Fruit fly (Drosophila melanogaster) whole organism, prepupa: Measurements from ENCODE around the gene SC35.

ENCODE experiments used
- Blimp-1 ChIP-seq: fragments of 200-800 bp; sonication (Bioruptor generic); optimal IDR thresholded peaks from 3 replicates; lab custom pipeline; 2017; ENCODE audit warnings: missing biosample characterization, missing genetic modification characterization, mild to moderate bottlenecking, moderate library complexity, missing genetic modification reagents
- CG10631 ChIP-seq: fragments of 200-800 bp; sonication (Bioruptor generic); optimal IDR thresholded peaks from 2 replicates; lab custom pipeline; 2016; ENCODE audit warnings: missing biosample characterization, missing genetic modification characterization
- CG10669 ChIP-seq: fragments of 200-800 bp; sonication (Bioruptor generic); optimal IDR thresholded peaks from 3 replicates; lab custom pipeline; 2018; ENCODE audit warnings: missing biosample characterization, mild to moderate bottlenecking, missing genetic modification characterization, moderate library complexity
- CG11294 ChIP-seq: fragments of 200-800 bp; sonication (Bioruptor generic); IDR thresholded peaks from 2 replicates; pipeline ENCODE4 v1.3.6; 2022; ENCODE audit warnings: missing biosample characterization, missing genetic modification characterization
- CG11762 ChIP-seq: fragments of 200-800 bp; sonication (Bioruptor generic); optimal IDR thresholded peaks from 3 replicates; lab custom pipeline; 2016; ENCODE audit warnings: missing biosample characterization, missing genetic modification characterization; ENCODE audit not compliant: insufficient read depth
- CG11902 ChIP-seq: fragments of 200-800 bp; sonication (Bioruptor generic); optimal IDR thresholded peaks from 3 replicates; lab custom pipeline; 2016; ENCODE audit warnings: missing biosample characterization, missing genetic modification characterization
- CG15336 ChIP-seq: fragments of 200-800 bp; sonication (Bioruptor generic); IDR thresholded peaks from 2 replicates; pipeline ENCODE4 v1.3.6; 2022; ENCODE audit warnings: missing biosample characterization, missing genetic modification characterization
- CG1621 ChIP-seq: fragments of 200-800 bp; sonication (Bioruptor generic); optimal IDR thresholded peaks from 3 replicates; lab custom pipeline; 2018; ENCODE audit warnings: missing biosample characterization, mild to moderate bottlenecking, missing genetic modification characterization
- CG16779 ChIP-seq: fragments of 200-800 bp; sonication (Bioruptor generic); optimal IDR thresholded peaks from 3 replicates; lab custom pipeline; 2017; ENCODE audit warnings: missing biosample characterization, mild to moderate bottlenecking, missing genetic modification characterization
- CG3032 ChIP-seq: fragments of 200-800 bp; optimal IDR thresholded peaks from 2 replicates; lab custom pipeline; 2019; ENCODE audit warnings: missing biosample characterization, mild to moderate bottlenecking, missing genetic modification characterization, moderate library complexity
- CG31627 ChIP-seq: fragments of 200-800 bp; sonication (Bioruptor generic); optimal IDR thresholded peaks from 3 replicates; lab custom pipeline; 2016; ENCODE audit warnings: missing biosample characterization, missing genetic modification characterization
- CG32006 ChIP-seq: fragments of 200-800 bp; sonication (Bioruptor generic); optimal IDR thresholded peaks from 3 replicates; lab custom pipeline; 2017; ENCODE audit warnings: missing biosample characterization, mild to moderate bottlenecking, missing genetic modification characterization
- CG34406 ChIP-seq: fragments of 200-800 bp; sonication (Bioruptor generic); optimal IDR thresholded peaks from 3 replicates; lab custom pipeline; 2016; ENCODE audit warnings: missing biosample characterization, missing genetic modification characterization
- CG4318 ChIP-seq: fragments of 200-800 bp; sonication (Bioruptor generic); optimal IDR thresholded peaks from 3 replicates; lab custom pipeline; 2017; ENCODE audit warnings: missing biosample characterization, mild to moderate bottlenecking, missing genetic modification characterization
- CG6163 ChIP-seq: fragments of 200-800 bp; sonication (Bioruptor generic); IDR thresholded peaks from 3 replicates; pipeline ENCODE4 v1.3.6; 2022; ENCODE audit warnings: missing biosample characterization, missing genetic modification characterization
- CG6276 ChIP-seq: fragments of 200-800 bp; sonication (Bioruptor generic); optimal IDR thresholded peaks from 2 replicates; lab custom pipeline; 2017; ENCODE audit warnings: missing biosample characterization, mild to moderate bottlenecking, missing genetic modification characterization
- CG6854 ChIP-seq: fragments of 200-800 bp; sonication (Bioruptor generic); optimal IDR thresholded peaks from 2 replicates; lab custom pipeline; 2017; ENCODE audit warnings: missing biosample characterization, mild to moderate bottlenecking, missing genetic modification characterization
- CG7368 ChIP-seq: fragments of 200-800 bp; sonication (Bioruptor generic); optimal IDR thresholded peaks from 3 replicates; lab custom pipeline; 2016; ENCODE audit warnings: missing biosample characterization, missing genetic modification characterization
- CG8319 ChIP-seq: fragments of 200-800 bp; sonication (Bioruptor generic); optimal IDR thresholded peaks from 3 replicates; lab custom pipeline; 2016; ENCODE audit warnings: missing biosample characterization, missing genetic modification characterization
- CG8632 ChIP-seq: fragments of 200-800 bp; sonication (Bioruptor generic); optimal IDR thresholded peaks from 3 replicates; lab custom pipeline; 2016; ENCODE audit warnings: missing biosample characterization, missing genetic modification characterization
- CG9139 ChIP-seq: fragments of 200-800 bp; sonication (Bioruptor generic); optimal IDR thresholded peaks from 3 replicates; lab custom pipeline; 2017; ENCODE audit warnings: missing biosample characterization, mild to moderate bottlenecking, missing genetic modification characterization
- Eip78C ChIP-seq: fragments of 200-800 bp; sonication (Bioruptor generic); peaks from one replicate; lab custom pipeline; 2016; ENCODE audit warnings: missing biosample characterization, missing genetic modification characterization
- Eip93F ChIP-seq: fragments of 200-800 bp; sonication (Bioruptor generic); optimal IDR thresholded peaks from 2 replicates; lab custom pipeline; 2016; ENCODE audit warnings: missing biosample characterization, mild to moderate bottlenecking, missing genetic modification characterization
- Ets21C ChIP-seq: fragments of 200-800 bp; sonication (Bioruptor generic); optimal IDR thresholded peaks from 3 replicates; lab custom pipeline; 2016; ENCODE audit warnings: missing biosample characterization, missing genetic modification characterization
- Ets96B ChIP-seq: fragments of 200-800 bp; optimal IDR thresholded peaks from 2 replicates; lab custom pipeline; 2019; ENCODE audit warnings: missing biosample characterization, mild to moderate bottlenecking, missing genetic modification characterization, moderate library complexity
- Gug ChIP-seq: fragments of 200-800 bp; sonication (Bioruptor generic); IDR thresholded peaks from 2 replicates; pipeline ENCODE4 v1.3.6; 2022; ENCODE audit warnings: missing biosample characterization, missing genetic modification characterization
- Hr38 ChIP-seq: sonication (Bioruptor generic); optimal IDR thresholded peaks from 2 replicates; lab custom pipeline; 2016; ENCODE audit warnings: missing biosample characterization, missing genetic modification characterization
- Hr39 ChIP-seq: fragments of 200-800 bp; sonication (Bioruptor generic); optimal IDR thresholded peaks from 2 replicates; lab custom pipeline; 2016; ENCODE audit warnings: missing biosample characterization, missing genetic modification characterization
- Hr4 ChIP-seq: fragments of 200-800 bp; sonication (Bioruptor generic); optimal IDR thresholded peaks from 3 replicates; lab custom pipeline; 2016; ENCODE audit warnings: missing biosample characterization, missing genetic modification characterization
- Met ChIP-seq: fragments of 200-800 bp; sonication (Bioruptor generic); optimal IDR thresholded peaks from 3 replicates; lab custom pipeline; 2016; ENCODE audit warnings: missing biosample characterization, missing genetic modification characterization
- OdsH ChIP-seq: fragments of 200-800 bp; sonication (Bioruptor generic); optimal IDR thresholded peaks from 3 replicates; lab custom pipeline; 2016; ENCODE audit warnings: missing biosample characterization, missing genetic modification characterization
- Smox ChIP-seq: fragments of 200-800 bp; sonication (Bioruptor generic); optimal IDR thresholded peaks from 3 replicates; lab custom pipeline; 2016; ENCODE audit warnings: missing biosample characterization, missing genetic modification characterization
- Sox102F ChIP-seq: fragments of 200-800 bp; sonication (Bioruptor generic); optimal IDR thresholded peaks from 2 replicates; lab custom pipeline; 2016; ENCODE audit warnings: missing biosample characterization, mild to moderate bottlenecking, missing genetic modification characterization
- Sox15 ChIP-seq: fragments of 200-800 bp; sonication (Bioruptor generic); optimal IDR thresholded peaks from 3 replicates; lab custom pipeline; 2016; ENCODE audit warnings: missing biosample characterization, missing genetic modification characterization
- acj6 ChIP-seq: fragments of 200-800 bp; sonication (Bioruptor generic); optimal IDR thresholded peaks from 3 replicates; lab custom pipeline; 2016; ENCODE audit warnings: missing biosample characterization, missing genetic modification characterization
- cyc ChIP-seq: fragments of 200-800 bp; sonication (Bioruptor generic); optimal IDR thresholded peaks from 3 replicates; lab custom pipeline; 2016; ENCODE audit warnings: missing biosample characterization, missing genetic modification characterization
- dac ChIP-seq: fragments of 200-800 bp; sonication (Bioruptor generic); optimal IDR thresholded peaks from 2 replicates; lab custom pipeline; 2017; ENCODE audit warnings: missing biosample characterization, mild to moderate bottlenecking, missing genetic modification characterization
- dsx ChIP-seq: fragments of 200-800 bp; optimal IDR thresholded peaks from 3 replicates; lab custom pipeline; 2019; ENCODE audit warnings: missing biosample characterization, mild to moderate bottlenecking, missing genetic modification characterization, moderate library complexity; ENCODE audit not compliant: poor library complexity, severe bottlenecking
- eg ChIP-seq: fragments of 200-800 bp; sonication (Bioruptor generic); IDR thresholded peaks from 3 replicates; pipeline ENCODE4 v1.3.6; 2022; ENCODE audit warnings: missing biosample characterization, missing genetic modification characterization
- esn ChIP-seq: fragments of 200-800 bp; sonication (Bioruptor generic); optimal IDR thresholded peaks from 2 replicates; lab custom pipeline; 2016; ENCODE audit warnings: missing biosample characterization, mild to moderate bottlenecking, missing genetic modification characterization, moderate library complexity
- fd85E ChIP-seq: fragments of 200-800 bp; sonication (Bioruptor generic); optimal IDR thresholded peaks from 3 replicates; lab custom pipeline; 2016; ENCODE audit warnings: missing biosample characterization, missing genetic modification characterization
- fkh ChIP-seq: fragments of 200-800 bp; sonication (Bioruptor generic); optimal IDR thresholded peaks from 3 replicates; lab custom pipeline; 2017; ENCODE audit warnings: missing biosample characterization, mild to moderate bottlenecking, missing genetic modification characterization, moderate library complexity
- lz ChIP-seq: fragments of 200-800 bp; sonication (Bioruptor generic); optimal IDR thresholded peaks from 3 replicates; lab custom pipeline; 2016; ENCODE audit warnings: missing biosample characterization, missing genetic modification characterization
- pdm3 ChIP-seq: fragments of 200-800 bp; sonication (Bioruptor generic); optimal IDR thresholded peaks from 3 replicates; lab custom pipeline; 2016; ENCODE audit warnings: missing biosample characterization, missing genetic modification characterization
- salr ChIP-seq, 2 experiments: fragments of 200-800 bp; sonication (Bioruptor generic); optimal IDR thresholded peaks; 3 replicates each; lab custom pipeline; 2016 to 2018; ENCODE audit warnings: missing biosample characterization in 2 of 2, missing genetic modification characterization in 2 of 2, mild to moderate bottlenecking in 1 of 2
- spab ChIP-seq: fragments of 200-800 bp; sonication (Bioruptor generic); optimal IDR thresholded peaks from 2 replicates; lab custom pipeline; 2017; ENCODE audit warnings: missing biosample characterization, mild to moderate bottlenecking, missing genetic modification characterization, missing genetic modification reagents
- ss ChIP-seq, 2 experiments: fragments of 200-800 bp; sonication (Bioruptor generic); optimal IDR thresholded peaks; 2 replicates in 1 of 2; 3 replicates in 1 of 2; lab custom pipeline; 2017 to 2018; ENCODE audit warnings: mild to moderate bottlenecking in 2 of 2, missing biosample characterization in 2 of 2, missing genetic modification characterization in 2 of 2, moderate library complexity in 1 of 2
- svp ChIP-seq: fragments of 200-800 bp; sonication (Bioruptor generic); peaks from one replicate; lab custom pipeline; 2016; ENCODE audit warnings: missing biosample characterization, missing genetic modification characterization
- topi ChIP-seq: fragments of 200-800 bp; sonication (Bioruptor generic); optimal IDR thresholded peaks from 3 replicates; lab custom pipeline; 2016; ENCODE audit warnings: missing biosample characterization, missing genetic modification characterization
- vri ChIP-seq: fragments of 200-800 bp; sonication (Bioruptor generic); optimal IDR thresholded peaks from 3 replicates; lab custom pipeline; 2016; ENCODE audit warnings: missing biosample characterization, mild to moderate bottlenecking, missing genetic modification characterization

SC35 gene

DNA sequence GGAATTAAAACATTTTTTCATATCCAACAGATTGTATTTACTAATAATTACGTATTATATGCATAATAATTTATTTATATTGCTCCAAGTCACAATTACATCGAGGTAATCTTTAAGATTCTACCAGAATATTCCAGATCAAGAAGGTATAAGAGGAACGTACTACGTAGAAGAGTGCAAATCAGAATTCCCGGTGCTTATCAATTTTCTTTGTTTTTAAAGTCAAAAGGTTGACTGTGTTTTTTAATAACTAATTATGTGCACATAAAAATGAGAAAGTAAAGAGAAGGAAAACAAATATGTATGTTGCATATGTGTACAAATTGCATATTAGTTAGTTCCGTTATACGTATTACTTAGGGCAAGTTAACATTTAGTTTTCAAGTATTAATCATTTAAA is 13.3 kb downstream of the SC35 start:
- TF ChIP-seq CG10669 (no peak), svp (peak; percentile 91), CG15336 (GFP tag; lab: Robert Waterston, UW) (no peak)

DNA sequence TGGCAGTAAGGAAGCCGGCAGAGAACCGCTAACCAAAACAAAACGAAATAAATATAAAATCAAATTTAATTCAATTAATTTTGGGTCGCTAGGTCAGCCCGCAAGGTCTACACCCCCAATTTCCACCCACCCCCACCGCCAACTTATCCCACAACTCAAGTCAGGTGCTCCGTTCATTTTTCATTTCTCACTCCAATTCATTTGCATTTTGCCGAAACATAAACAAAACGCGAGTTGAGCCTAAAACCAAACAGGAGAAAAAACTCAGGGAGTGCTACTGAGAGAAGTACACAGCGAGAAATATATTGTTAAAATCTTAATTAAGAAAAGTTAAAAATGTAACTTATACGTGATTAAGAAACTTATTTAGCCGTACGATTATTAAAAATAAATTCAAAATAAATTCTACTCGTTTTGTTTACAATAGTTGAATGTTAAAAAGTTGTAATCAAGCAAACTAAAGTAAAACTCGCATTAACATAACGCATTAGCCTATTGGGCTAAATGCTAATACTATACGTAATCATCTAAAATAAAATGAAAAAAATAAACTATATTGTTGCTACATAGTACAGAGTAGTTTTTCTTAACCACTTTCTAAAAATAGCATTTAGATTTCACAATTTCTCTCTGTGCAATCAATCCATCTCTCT is 18.9 kb downstream of the SC35 start:
- TF ChIP-seq CG6276 (GFP tag; lab: Kevin White, UChicago) (no peak), vri (GFP tag; lab: Kevin White, UChicago) (no peak), fd85E (GFP tag; lab: Kevin White, UChicago) (no peak), Eip78C (GFP tag; lab: Kevin White, UChicago) (peak; percentile 74), Hr4 (no peak), fkh (GFP tag; lab: Kevin White, UChicago) (no peak), CG1621 (tag; lab: Kevin White, UChicago) (no peak), Sox15 (no peak), CG11902 (no peak), CG6163 (no peak), CG9139 (no peak), CG4318 (GFP tag; lab: Kevin White, UChicago) (no peak), CG3032 (tag; lab: Kevin White, UChicago) (no peak), CG16779 (tag; lab: Kevin White, UChicago) (no peak), cyc (GFP tag; lab: Kevin White, UChicago) (peak; percentile 30), CG31627 (peak; percentile 36), CG34406 (GFP tag; lab: Kevin White, UChicago) (peak; percentile 17), dac (no peak), CG10631 (GFP tag; lab: Kevin White, UChicago) (no peak), CG32006 (GFP tag; lab: Kevin White, UChicago) (peak; percentile 11), salr (GFP tag; optimal IDR thresholded peaks at IDR 0.05; lab: Kevin White, UChicago) (no peak), CG11762 (GFP tag; lab: Kevin White, UChicago) (no peak), CG8632 (GFP tag; lab: Kevin White, UChicago) (peak; percentile 12), Eip93F (GFP tag; lab: Kevin White, UChicago) (no peak), CG11294 (GFP tag; lab: Robert Waterston, UW) (no peak), Ets21C (peak; percentile 1), topi (GFP tag; lab: Kevin White, UChicago) (peak; percentile 50), Ets96B (tag; lab: Kevin White, UChicago) (no peak), CG8319 (GFP tag; lab: Kevin White, UChicago) (no peak), OdsH (peak; percentile 2), lz (peak; percentile 21), CG10669 (no peak), pdm3 (GFP tag; lab: Kevin White, UChicago) (peak; percentile 16), Hr39 (GFP tag; lab: Kevin White, UChicago) (peak; percentile 25), CG6854 (no peak), Blimp-1 (no peak), dsx (GFP tag; lab: Kevin White, UChicago) (no peak), Hr38 (GFP tag; lab: Kevin White, UChicago) (no peak), ss (GFP tag; optimal IDR thresholded peaks at IDR 0.05; lab: Kevin White, UChicago) (no peak), CG7368 (GFP tag; lab: Kevin White, UChicago) (no peak), acj6 (GFP tag; lab: Kevin White, UChicago) (peak; percentile 11), esn (GFP tag; lab: Kevin White, UChicago) (peak; percentile 56), eg (GFP tag; lab: Robert Waterston, UW) (0 out of 3 replicates have a peak, but pooled peaks have one; percentile 5), Met (GFP tag; lab: Kevin White, UChicago) (peak; percentile 38), Gug (GFP tag; lab: Robert Waterston, UW) (no peak), svp (peak; percentile 73), spab (GFP tag; lab: Kevin White, UChicago) (no peak), Sox102F (GFP tag; lab: Kevin White, UChicago) (no peak), Smox (GFP tag; lab: Kevin White, UChicago) (peak; percentile 44)
